Worm (Caenorhabditis elegans) whole organism, early embryonic: Measurements from ENCODE around the gene Y75B12B.11.
"Not testable (repeated sequence)": the region's sequence is repeated elsewhere in the genome, so short reads cannot be mapped to it uniquely, and the experiment has no call there.

ENCODE experiments used
- B0310.2 ChIP-seq: sonication (generic microtip); optimal IDR thresholded peaks from 2 replicates; lab custom pipeline; 2016; ENCODE audit warnings: mild to moderate bottlenecking, missing genetic modification characterization, missing compliant biosample characterization
- F13C5.2 ChIP-seq: sonication (generic microtip); optimal IDR thresholded peaks from 2 replicates; lab custom pipeline; 2017; ENCODE audit warnings: mild to moderate bottlenecking, missing genetic modification characterization, inconsistent platforms, missing compliant biosample characterization
- aly-1 ChIP-seq: sonication (generic microtip); optimal IDR thresholded peaks from 2 replicates; lab custom pipeline; 2016; ENCODE audit warnings: missing genetic modification characterization, missing compliant biosample characterization
- ama-1 ChIP-seq: fragments of 150-350 bp; optimal IDR thresholded peaks from 2 replicates; lab custom pipeline; 2014
- ceh-13 ChIP-seq: fragments of 200-800 bp; sonication (Bioruptor generic); optimal IDR thresholded peaks from 2 replicates; lab custom pipeline; 2018; ENCODE audit warnings: mild to moderate bottlenecking, missing genetic modification characterization, missing compliant biosample characterization
- ceh-36 ChIP-seq: sonication (generic microtip); optimal IDR thresholded peaks from 2 replicates; lab custom pipeline; 2016; ENCODE audit warnings: missing genetic modification characterization, inconsistent platforms, missing compliant biosample characterization
- ets-7 ChIP-seq: sonication (generic microtip); optimal IDR thresholded peaks from 2 replicates; lab custom pipeline; 2016; ENCODE audit warnings: missing genotype, missing genetic modification characterization, missing compliant biosample characterization
- flt-1 ChIP-seq: fragments of 200-800 bp; sonication (Bioruptor generic); IDR thresholded peaks from 2 replicates; pipeline ENCODE4 v1.3.6; 2022; ENCODE audit warnings: missing genetic modification characterization, missing compliant biosample characterization
- hmbx-1 ChIP-seq: sonication (generic microtip); optimal IDR thresholded peaks from 2 replicates; lab custom pipeline; 2016; ENCODE audit warnings: mild to moderate bottlenecking, missing genetic modification characterization, missing compliant biosample characterization
- hmg-4 ChIP-seq: fragments of 200-800 bp; sonication (Bioruptor generic); optimal IDR thresholded peaks from 2 replicates; lab custom pipeline; 2018; ENCODE audit warnings: mild to moderate bottlenecking, missing genetic modification characterization, missing compliant biosample characterization
- hnd-1 ChIP-seq: sonication (generic microtip); optimal IDR thresholded peaks from 2 replicates; lab custom pipeline; 2016; ENCODE audit warnings: missing genetic modification characterization, missing compliant biosample characterization
- pes-1 ChIP-seq: fragments of 200-800 bp; sonication (Bioruptor generic); IDR thresholded peaks from 2 replicates; pipeline ENCODE4 v1.3.6; 2022; ENCODE audit warnings: missing genetic modification reagents, missing genetic modification characterization, missing compliant biosample characterization
- scrt-1 ChIP-seq: fragments of 200-800 bp; sonication (Bioruptor generic); IDR thresholded peaks from 2 replicates; pipeline ENCODE4 v1.3.6; 2022; ENCODE audit warnings: missing genetic modification characterization, missing compliant biosample characterization
- sea-1 ChIP-seq: fragments of 200-800 bp; sonication (Bioruptor generic); conservative IDR thresholded peaks from 2 replicates; pipeline ENCODE4 v1.3.6; 2022; ENCODE audit warnings: missing genetic modification characterization, missing compliant biosample characterization
- tbx-11 ChIP-seq: fragments of 200-800 bp; sonication (Bioruptor generic); IDR thresholded peaks from 2 replicates; pipeline ENCODE4 v1.3.6; 2022; ENCODE audit warnings: missing genetic modification characterization, missing compliant biosample characterization
- tbx-37 ChIP-seq: fragments of 200-800 bp; sonication (Bioruptor generic); conservative IDR thresholded peaks from 2 replicates; pipeline ENCODE4 v1.3.6; 2022; ENCODE audit warnings: missing genetic modification reagents, missing genetic modification characterization, missing compliant biosample characterization
- tra-4 ChIP-seq: sonication (generic microtip); optimal IDR thresholded peaks from 2 replicates; lab custom pipeline; 2017; ENCODE audit warnings: missing genetic modification characterization, missing compliant biosample characterization

The Y75B12B.11 gene

ce11 chrV:15191971-15192370, 875 bp downstream of the Y75B12B.11 start:
- no peak for TF ChIP-seq sea-1
- TF ChIP-seq ama-1 (lab: Kevin White, UChicago), result no peak
- TF ChIP-seq tbx-37 (GFP tag; lab: Robert Waterston, UW), result no peak
- TF ChIP-seq scrt-1 (GFP tag; lab: Robert Waterston, UW), result no peak
- no peak for TF ChIP-seq tra-4 (tag; lab: Kevin White, UChicago)
- TF ChIP-seq F13C5.2 (tag; lab: Kevin White, UChicago), result no peak
- no peak for TF ChIP-seq ceh-36 (tag; lab: Kevin White, UChicago)
- no peak for TF ChIP-seq flt-1 (GFP tag; lab: Robert Waterston, UW)
- TF ChIP-seq hmg-4 (GFP tag; lab: Kevin White, UChicago), result no peak
- no peak for TF ChIP-seq hnd-1 (tag; lab: Kevin White, UChicago)
- TF ChIP-seq ceh-13 (GFP tag; lab: Kevin White, UChicago), result no peak
- TF ChIP-seq ets-7, result no peak

ce11 chrV:15192377-15192776, 1.3 kb downstream of the Y75B12B.11 start, which contains the start of gene plc-2:
plc-2 (plus strand) TSS chrV:15192572.
- TF ChIP-seq scrt-1 (GFP tag; lab: Robert Waterston, UW) (no peak), sea-1 (no peak), ceh-36 (tag; lab: Kevin White, UChicago) (no peak), tbx-37 (GFP tag; lab: Robert Waterston, UW) (no peak), F13C5.2 (tag; lab: Kevin White, UChicago) (no peak), hnd-1 (tag; lab: Kevin White, UChicago) (no peak), ama-1 (lab: Kevin White, UChicago) (no peak), pes-1 (GFP tag; lab: Robert Waterston, UW) (no peak), ets-7 (no peak), tra-4 (tag; lab: Kevin White, UChicago) (no peak), flt-1 (GFP tag; lab: Robert Waterston, UW) (no peak), aly-1 (tag; lab: Kevin White, UChicago) (no peak), hmg-4 (GFP tag; lab: Kevin White, UChicago) (no peak), B0310.2 (tag; lab: Kevin White, UChicago) (no peak), tbx-11 (GFP tag; lab: Robert Waterston, UW) (no peak), hmbx-1 (tag; lab: Kevin White, UChicago) (no peak), ceh-13 (GFP tag; lab: Kevin White, UChicago) (no peak)

- TF ChIP-seq hmbx-1 (tag; lab: Kevin White, UChicago), result no peak
- no peak for TF ChIP-seq ceh-13 (GFP tag; lab: Kevin White, UChicago)
- no peak for TF ChIP-seq pes-1 (GFP tag; lab: Robert Waterston, UW)
- no peak for TF ChIP-seq sea-1
- no peak for TF ChIP-seq B0310.2 (tag; lab: Kevin White, UChicago)
- TF ChIP-seq aly-1 (tag; lab: Kevin White, UChicago), result no peak
- no peak for TF ChIP-seq ets-7
- no peak for TF ChIP-seq scrt-1 (GFP tag; lab: Robert Waterston, UW)
- no peak for TF ChIP-seq tra-4 (tag; lab: Kevin White, UChicago)
- no peak for TF ChIP-seq tbx-37 (GFP tag; lab: Robert Waterston, UW)
- TF ChIP-seq tbx-11 (GFP tag; lab: Robert Waterston, UW), result no peak
- TF ChIP-seq ama-1 (lab: Kevin White, UChicago), result no peak
- TF ChIP-seq hmg-4 (GFP tag; lab: Kevin White, UChicago), result no peak
- TF ChIP-seq F13C5.2 (tag; lab: Kevin White, UChicago), result no peak
- TF ChIP-seq hnd-1 (tag; lab: Kevin White, UChicago), result no peak
- TF ChIP-seq flt-1 (GFP tag; lab: Robert Waterston, UW), result no peak
Measured at ce11 chrV:15193909-15194308, 2.8 kb downstream of the Y75B12B.11 start, which contains the start of gene Y75B12B.13. Y75B12B.13 (minus strand) TSS chrV:15194009.

ce11 chrV:15197955-15198354, 6.9 kb downstream of the Y75B12B.11 start, which contains the start of gene srw-1:
srw-1 (plus strand) TSS chrV:15198255.
- TF ChIP-seq hmg-4 (GFP tag; lab: Kevin White, UChicago) (no peak), sea-1 (no peak), ceh-13 (GFP tag; lab: Kevin White, UChicago) (no peak), ceh-36 (tag; lab: Kevin White, UChicago) (no peak), B0310.2 (tag; lab: Kevin White, UChicago) (no peak), ama-1 (lab: Kevin White, UChicago) (no peak), ets-7 (no peak), hmbx-1 (tag; lab: Kevin White, UChicago) (no peak), F13C5.2 (tag; lab: Kevin White, UChicago) (no peak), tbx-11 (GFP tag; lab: Robert Waterston, UW) (no peak)

- TF ChIP-seq sea-1 (no peak), ceh-36 (tag; lab: Kevin White, UChicago) (no peak), scrt-1 (GFP tag; lab: Robert Waterston, UW) (no peak)
Measured at ce11 chrV:15199768-15200167, 8.7 kb downstream of the Y75B12B.11 start, which contains the start of gene Y75B12B.10. Y75B12B.10 (plus strand) TSS chrV:15200068.

ce11 chrV:15207681-15208080, 16.6 kb downstream of the Y75B12B.11 start, which contains the start of gene C41G6.12:
C41G6.12 (minus strand) TSS chrV:15207781.
- TF ChIP-seq ceh-13 (GFP tag; lab: Kevin White, UChicago); B0310.2 (tag; lab: Kevin White, UChicago); ama-1 (lab: Kevin White, UChicago): not testable (repeated sequence)

- TF ChIP-seq B0310.2 (tag; lab: Kevin White, UChicago); pes-1 (GFP tag; lab: Robert Waterston, UW); tra-4 (tag; lab: Kevin White, UChicago): not testable (repeated sequence)
Measured at ce11 chrV:15211869-15212268, 20.8 kb downstream of the Y75B12B.11 start, which contains the start of gene sri-24. sri-24 (plus strand) TSS chrV:15212169.
